Worm (Caenorhabditis elegans): ENCODE results near the gene sre-45.
A peak's percentile ranks its signal among the peaks of the same experiment; 100 is the strongest.

The sre-45 gene

DNA sequence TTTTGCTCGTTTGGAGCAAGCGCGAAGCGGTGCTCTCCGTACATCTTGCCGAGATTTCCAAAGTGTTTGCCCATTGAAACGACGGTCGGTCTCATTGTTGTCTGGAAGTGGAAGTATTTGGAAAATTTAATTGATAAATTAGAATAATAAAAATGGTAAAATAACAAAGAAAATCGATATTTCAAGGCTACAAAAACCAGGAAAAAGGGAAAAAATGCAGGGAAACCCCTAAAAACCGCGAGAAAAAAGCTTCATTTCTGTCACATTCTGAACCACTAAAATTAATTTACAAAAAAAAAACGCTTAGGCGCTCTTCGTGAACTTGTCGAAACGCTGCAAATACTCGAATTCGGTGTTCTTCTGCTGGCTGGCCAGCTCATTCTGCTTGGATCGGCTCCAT lies 24.8 kb upstream of the sre-45 start, which contains the start of gene F45H10.2:
F45H10.2 (minus strand) TSS at position 101 of the 400 bp plus-strand sequence.
- TF ChIP-seq lin-38 (GFP tag; IDR thresholded peaks at IDR 0.05) = peak; percentile 30; the same call in 1 of the 2 replicates
- TF ChIP-seq lim-7 (GFP tag; IDR thresholded peaks at IDR 0.05) = no peak

DNA sequence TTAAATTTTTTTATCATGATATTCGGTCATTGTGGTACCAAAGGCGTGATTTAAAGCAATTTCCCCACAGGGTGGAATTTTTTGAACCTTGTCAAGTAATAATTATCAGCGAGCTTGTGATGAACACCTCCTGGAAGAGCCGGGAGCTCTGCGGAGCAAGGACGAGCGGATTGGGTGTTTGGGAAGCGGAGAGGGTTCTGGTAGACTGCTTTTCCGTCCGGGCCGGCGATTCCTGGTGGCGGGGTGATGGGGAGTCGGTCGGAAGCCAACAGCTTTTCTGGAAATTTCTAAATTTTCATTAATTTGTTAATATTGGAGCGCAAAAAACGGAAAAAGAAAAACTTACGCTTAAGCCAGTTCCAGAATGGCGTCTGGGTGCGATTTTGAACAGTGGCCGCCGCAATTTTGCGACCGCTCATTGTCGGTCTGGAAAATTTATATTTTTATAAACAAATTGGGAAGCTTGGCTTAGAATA lies 23.5 kb upstream of the sre-45 start, which contains the start of gene ndua-7:
ndua-7 (minus strand) TSS at position 426 of the 476 bp plus-strand sequence.
- TF ChIP-seq set-16 (GFP tag; IDR thresholded peaks at IDR 0.05) = peak; percentile 88
- no peak for TF ChIP-seq unc-62 (GFP tag; optimal IDR thresholded peaks at IDR 0.05 in 1 of 2)
- TF ChIP-seq unc-62 (tag; optimal IDR thresholded peaks at IDR 0.05) = no peak
- no peak for TF ChIP-seq hmg-1.1 (GFP tag; IDR thresholded peaks at IDR 0.05)
- no peak for TF ChIP-seq cey-2 (tag; optimal IDR thresholded peaks at IDR 0.05; ENCODE audit: borderline replicate concordance, insufficient read depth)

DNA sequence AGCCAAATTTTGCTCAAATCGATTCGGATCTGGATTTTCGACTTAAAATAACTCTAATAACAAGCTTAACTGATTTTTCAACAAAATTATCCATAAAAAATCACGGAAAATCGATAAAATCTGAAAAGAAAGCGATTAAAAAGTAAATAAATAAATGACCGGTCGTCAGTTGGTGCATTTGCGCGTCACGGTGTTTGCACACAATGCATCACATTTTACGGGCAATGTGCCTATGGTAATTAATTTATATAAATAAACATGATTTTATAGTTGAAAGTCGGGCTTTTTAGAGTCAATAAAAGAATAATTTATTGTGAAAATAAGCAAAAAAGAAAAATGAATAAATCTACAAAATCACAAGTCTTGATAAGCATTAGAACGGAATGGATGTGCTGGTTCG lies 22.9 kb upstream of the sre-45 start:
- TF ChIP-seq lin-38 (GFP tag; IDR thresholded peaks at IDR 0.05) = peak; percentile 51
- TF ChIP-seq mes-2 (tag; optimal IDR thresholded peaks at IDR 0.05; ENCODE audit: poor library complexity, severe bottlenecking) = peak; percentile 71
- peak; percentile 34 for TF ChIP-seq dpl-1 (GFP tag; optimal IDR thresholded peaks at IDR 0.05)
- TF ChIP-seq ztf-11 (tag; optimal IDR thresholded peaks at IDR 0.05) = no peak
- TF ChIP-seq unc-130 (GFP tag; optimal IDR thresholded peaks at IDR 0.05) = no peak
- peak; percentile 17 for TF ChIP-seq ztf-7 (tag; optimal IDR thresholded peaks at IDR 0.05)
- no peak for TF ChIP-seq aly-2 (tag; optimal IDR thresholded peaks at IDR 0.05)
- TF ChIP-seq mep-1 (tag; optimal IDR thresholded peaks at IDR 0.05) = peak; percentile 22
- TF ChIP-seq rbr-2 (tag; optimal IDR thresholded peaks at IDR 0.05) = peak; percentile 29
- TF ChIP-seq php-3 (GFP tag; IDR thresholded peaks at IDR 0.05) = peak; percentile 14; the same call in 1 of the 2 replicates
- TF ChIP-seq nhr-77 (tag; optimal IDR thresholded peaks at IDR 0.05) = peak; percentile 46
- no peak for TF ChIP-seq hif-1 (tag; optimal IDR thresholded peaks at IDR 0.05)
- TF ChIP-seq mxl-2 (GFP tag; conservative IDR thresholded peaks at IDR 0.05) = no peak
- TF ChIP-seq daf-16 (GFP tag; optimal IDR thresholded peaks at IDR 0.05) = no peak
- peak; percentile 83 for TF ChIP-seq daf-16 (tag; optimal IDR thresholded peaks at IDR 0.05)
- TF ChIP-seq dve-1 (tag; optimal IDR thresholded peaks at IDR 0.05; ENCODE audit: insufficient read depth) = peak; percentile 62
- peak; percentile 26 for TF ChIP-seq nhr-28 (tag; optimal IDR thresholded peaks at IDR 0.05)
- peak in 1 of 2 experiments; percentile 72 for TF ChIP-seq lsy-2 (tag; optimal IDR thresholded peaks at IDR 0.05)
- TF ChIP-seq pha-4 (GFP tag; IDR thresholded peaks at IDR 0.05) = peak; percentile 20; the same call in 1 of the 2 replicates
- TF ChIP-seq pha-4 (tag; optimal IDR thresholded peaks at IDR 0.05) = peak; percentile 49
- TF ChIP-seq ceh-20 (GFP tag; IDR thresholded peaks at IDR 0.05) = 0 out of 2 replicates have a peak, but pooled peaks have one; percentile 10
- no peak for TF ChIP-seq unc-62 (GFP tag; optimal IDR thresholded peaks at IDR 0.05 in 1 of 2)
- no peak for TF ChIP-seq unc-62 (tag; optimal IDR thresholded peaks at IDR 0.05)
- no peak for TF ChIP-seq F26F4.8 (GFP tag; conservative IDR thresholded peaks at IDR 0.05)
- TF ChIP-seq hlh-30 (tag; optimal IDR thresholded peaks at IDR 0.05; ENCODE audit: insufficient read depth) = peak; percentile 22
- TF ChIP-seq ceh-82 (tag; optimal IDR thresholded peaks at IDR 0.05) = no peak

DNA sequence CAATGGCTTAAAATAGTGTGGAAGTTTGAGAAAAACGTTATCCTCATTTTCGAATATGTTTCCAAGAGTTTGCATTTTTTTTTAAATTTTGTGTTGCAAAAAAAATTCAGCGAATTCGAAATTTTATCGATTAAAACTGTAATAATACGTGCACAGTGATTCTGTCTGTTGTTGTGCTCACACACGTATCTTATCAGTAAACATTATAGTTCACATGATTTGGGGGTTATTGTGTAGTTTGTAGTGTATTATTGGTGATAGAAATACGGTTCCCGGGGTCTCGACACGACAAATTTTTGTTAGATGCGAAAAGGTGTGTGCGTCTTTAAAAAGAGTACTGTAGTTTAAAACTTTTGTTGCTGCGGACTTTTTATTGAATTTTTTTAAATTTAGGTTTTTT lies 22.0 kb upstream of the sre-45 start, which contains the start of gene drr-1:
drr-1 (minus strand) TSS at position 183 of the 400 bp plus-strand sequence.
- peak; percentile 33 for TF ChIP-seq hlh-11 (tag; optimal IDR thresholded peaks at IDR 0.05)
- TF ChIP-seq nhr-28 (tag; optimal IDR thresholded peaks at IDR 0.05) = peak; percentile 97
- TF ChIP-seq daf-16 (GFP tag; optimal IDR thresholded peaks at IDR 0.05) = no peak
- TF ChIP-seq daf-16 (tag; optimal IDR thresholded peaks at IDR 0.05) = peak; percentile 87
- peak; percentile 44 for TF ChIP-seq dve-1 (tag; optimal IDR thresholded peaks at IDR 0.05; ENCODE audit: insufficient read depth)
- TF ChIP-seq fkh-10 (GFP tag; optimal IDR thresholded peaks at IDR 0.05) = no peak
- TF ChIP-seq nhr-237 (tag; optimal IDR thresholded peaks at IDR 0.05) = no peak
- peak; percentile 38 for TF ChIP-seq nhr-77 (tag; optimal IDR thresholded peaks at IDR 0.05)
- no peak for TF ChIP-seq tag-97 (GFP tag; IDR thresholded peaks at IDR 0.05)
- TF ChIP-seq aha-1 (tag) = peak; percentile 45
- TF ChIP-seq mdt-29 (GFP tag; IDR thresholded peaks at IDR 0.05) = no peak
- peak in 1 of 2 experiments; percentile 4 for TF ChIP-seq lsy-2 (tag; optimal IDR thresholded peaks at IDR 0.05)

Data from whole organism, L4 larva.